In genomic region chrX:14634696-14635095, dm6 we compare ENCODE assay signal across 1 fruit fly cellular context.
TF ChIP-seq lines count a peak whose summit lies in the region.

No protein-coding gene starts in this region.

TF ChIP-seq in whole organism, embryonic, 481 proteins besides CTCF, POLR2A, EP300 and RAD21 (continued from another document and continues in another):
- TF ChIP-seq pnt (GFP tag; optimal IDR thresholded peaks at IDR 0.05; lab: Kevin White, UChicago) (no peak), CG31224 (GFP tag; IDR thresholded peaks at IDR 0.05; lab: Robert Waterston, UW) (no peak), CG4404 (GFP tag; IDR thresholded peaks at IDR 0.05; lab: Robert Waterston, UW) (no peak), CG12155 (GFP tag; optimal IDR thresholded peaks at IDR 0.05; lab: Kevin White, UChicago) (no peak), insv (GFP tag; optimal IDR thresholded peaks at IDR 0.05; lab: Kevin White, UChicago) (no peak), CG14667 (GFP tag; IDR thresholded peaks at IDR 0.05; lab: Robert Waterston, UW) (no peak), knrl (GFP tag; IDR thresholded peaks at IDR 0.05; lab: Robert Waterston, UW; ENCODE audit: partially characterized antibody) (no peak), gsb (GFP tag; IDR thresholded peaks at IDR 0.05; lab: Robert Waterston, UW) (peak; percentile 32; the same call in 1 of the 2 replicates), stwl (tag; optimal IDR thresholded peaks at IDR 0.05; lab: Kevin White, UChicago) (no peak), Stat92E (GFP tag; optimal IDR thresholded peaks at IDR 0.05; lab: Kevin White, UChicago) (no peak), CG11456 (GFP tag; IDR thresholded peaks at IDR 0.05; lab: Robert Waterston, UW) (no peak), CG13287 (GFP tag; IDR thresholded peaks at IDR 0.05; lab: Robert Waterston, UW; ENCODE audit: partially characterized antibody) (no peak), trh (GFP tag; optimal IDR thresholded peaks at IDR 0.05; lab: Kevin White, UChicago) (no peak), zen (tag; optimal IDR thresholded peaks at IDR 0.05; lab: Kevin White, UChicago) (no peak), hb (GFP tag; IDR thresholded peaks at IDR 0.05; lab: Robert Waterston, UW; ENCODE audit: partially characterized antibody) (no peak), CG3847 (GFP tag; IDR thresholded peaks at IDR 0.05; lab: Robert Waterston, UW) (no peak), CkIIα-i1 (GFP tag; IDR thresholded peaks at IDR 0.05; lab: Robert Waterston, UW) (no peak), scrt (GFP tag; optimal IDR thresholded peaks at IDR 0.05; lab: Kevin White, UChicago) (no peak), CG31441 (GFP tag; IDR thresholded peaks at IDR 0.05; lab: Robert Waterston, UW) (no peak; the same call in none of the 2 replicates), HmgZ (tag; optimal IDR thresholded peaks at IDR 0.05; lab: Kevin White, UChicago) (no peak), dati (GFP tag; IDR thresholded peaks at IDR 0.05; lab: Robert Waterston, UW) (no peak), CG12299 (tag; optimal IDR thresholded peaks at IDR 0.05; lab: Kevin White, UChicago) (no peak), tna (GFP tag; IDR thresholded peaks at IDR 0.05; lab: Robert Waterston, UW; ENCODE audit: partially characterized antibody) (no peak), CG12659 (GFP tag; optimal IDR thresholded peaks at IDR 0.05; lab: Kevin White, UChicago) (peak; percentile 14), Fer3 (tag; optimal IDR thresholded peaks at IDR 0.05; lab: Kevin White, UChicago) (peak; percentile 26), Mes4 (GFP tag; optimal IDR thresholded peaks at IDR 0.05; lab: Kevin White, UChicago) (no peak), CG14050 (GFP tag; IDR thresholded peaks at IDR 0.05; lab: Robert Waterston, UW) (peak; percentile 44; the same call in 2 of the 3 replicates), crol (GFP tag; IDR thresholded peaks at IDR 0.05; lab: Robert Waterston, UW) (no peak), CG7987 (GFP tag; optimal IDR thresholded peaks at IDR 0.05; lab: Kevin White, UChicago) (no peak), nom (GFP tag; optimal IDR thresholded peaks at IDR 0.05; lab: Kevin White, UChicago) (no peak), CG3281 (GFP tag; optimal IDR thresholded peaks at IDR 0.05; lab: Kevin White, UChicago) (no peak), CG11398 (GFP tag; optimal IDR thresholded peaks at IDR 0.05; lab: Kevin White, UChicago) (no peak), E2f1 (GFP tag; IDR thresholded peaks at IDR 0.05; lab: Robert Waterston, UW) (0 out of 2 replicates have a peak, but pooled peaks have one; percentile 13), Ssrp (tag; optimal IDR thresholded peaks at IDR 0.05; lab: Kevin White, UChicago) (peak; percentile 45), org-1 (GFP tag; optimal IDR thresholded peaks at IDR 0.05; lab: Kevin White, UChicago) (no peak), psq (GFP tag; optimal IDR thresholded peaks at IDR 0.05; lab: Kevin White, UChicago) (no peak), lab (GFP tag; optimal IDR thresholded peaks at IDR 0.05; lab: Kevin White, UChicago) (no peak), fru (optimal IDR thresholded peaks at IDR 0.05; lab: Kevin White, UChicago) (no peak), CG34224 (GFP tag; IDR thresholded peaks at IDR 0.05; lab: Robert Waterston, UW; ENCODE audit: partially characterized antibody) (no peak), CG4328 (GFP tag; optimal IDR thresholded peaks at IDR 0.05; lab: Kevin White, UChicago) (no peak), nerfin-1 (tag; optimal IDR thresholded peaks at IDR 0.05; lab: Kevin White, UChicago) (peak; percentile 38), CG7786 (GFP tag; optimal IDR thresholded peaks at IDR 0.05; lab: Kevin White, UChicago) (no peak), CG1603 (tag; optimal IDR thresholded peaks at IDR 0.05; lab: Kevin White, UChicago) (peak; percentile 80), CG12391 (tag; optimal IDR thresholded peaks at IDR 0.05; lab: Kevin White, UChicago) (peak; percentile 57), Asciz (GFP tag; optimal IDR thresholded peaks at IDR 0.05; lab: Kevin White, UChicago) (peak; percentile 56), fd3F (GFP tag; optimal IDR thresholded peaks at IDR 0.05; lab: Kevin White, UChicago) (peak; percentile 42), bsh (GFP tag; optimal IDR thresholded peaks at IDR 0.05; lab: Kevin White, UChicago) (peak in 1 of 2 experiments; percentile 73), CG14965 (GFP tag; optimal IDR thresholded peaks at IDR 0.05; lab: Kevin White, UChicago; ENCODE audit: borderline replicate concordance) (no peak), CG31365 (tag; optimal IDR thresholded peaks at IDR 0.05; lab: Kevin White, UChicago) (no peak), CG10654 (GFP tag; optimal IDR thresholded peaks at IDR 0.05; lab: Kevin White, UChicago) (no peak), CG8290 (GFP tag; optimal IDR thresholded peaks at IDR 0.05; lab: Kevin White, UChicago) (no peak), CG8290 (tag; optimal IDR thresholded peaks at IDR 0.05; lab: Kevin White, UChicago) (peak in 1 of 2 experiments; percentile 57), eyg (GFP tag; optimal IDR thresholded peaks at IDR 0.05; lab: Kevin White, UChicago) (no peak), gcm2 (GFP tag; optimal IDR thresholded peaks at IDR 0.05; lab: Kevin White, UChicago) (no peak), Poxn (GFP tag; IDR thresholded peaks at IDR 0.05; lab: Robert Waterston, UW) (no peak), twi (tag; optimal IDR thresholded peaks at IDR 0.05; lab: Kevin White, UChicago) (peak; percentile 16), CG12942 (GFP tag; optimal IDR thresholded peaks at IDR 0.05; lab: Kevin White, UChicago) (no peak), CG9817 (tag; optimal IDR thresholded peaks at IDR 0.05; lab: Kevin White, UChicago) (peak; percentile 26), Rfx (GFP tag; IDR thresholded peaks at IDR 0.05; lab: Robert Waterston, UW) (no peak; the same call in 1 of the 2 replicates), CG10979 (tag; optimal IDR thresholded peaks at IDR 0.05; lab: Kevin White, UChicago) (peak; percentile 60), CG11560 (tag; IDR thresholded peaks at IDR 0.05; lab: Robert Waterston, UW) (0 out of 3 replicates have a peak, but pooled peaks have one; percentile 19), CG12219 (GFP tag; optimal IDR thresholded peaks at IDR 0.05; lab: Kevin White, UChicago) (peak; percentile 54), MESR4 (GFP tag; optimal IDR thresholded peaks at IDR 0.05; lab: Kevin White, UChicago) (no peak), ap (GFP tag; IDR thresholded peaks at IDR 0.05; lab: Robert Waterston, UW) (0 out of 2 replicates have a peak, but pooled peaks have one; percentile 15), CG6765 (GFP tag; optimal IDR thresholded peaks at IDR 0.05; lab: Kevin White, UChicago) (no peak), HLH54F (GFP tag; optimal IDR thresholded peaks at IDR 0.05; lab: Kevin White, UChicago) (no peak), Hey (tag; optimal IDR thresholded peaks at IDR 0.05; lab: Kevin White, UChicago) (no peak), CG13296 (GFP tag; optimal IDR thresholded peaks at IDR 0.05; lab: Kevin White, UChicago) (peak; percentile 2), ara (GFP tag; IDR thresholded peaks at IDR 0.05; lab: Robert Waterston, UW) (no peak), D19A (tag; optimal IDR thresholded peaks at IDR 0.05; lab: Kevin White, UChicago) (peak; percentile 88), CG10274 (GFP tag; optimal IDR thresholded peaks at IDR 0.05; lab: Kevin White, UChicago) (no peak), pzg (GFP tag; optimal IDR thresholded peaks at IDR 0.05; lab: Kevin White, UChicago) (no peak), Doc2 (GFP tag; IDR thresholded peaks at IDR 0.05; lab: Robert Waterston, UW) (no peak), CG9215 (GFP tag; IDR thresholded peaks at IDR 0.05; lab: Robert Waterston, UW) (no peak), zfh2 (GFP tag; optimal IDR thresholded peaks at IDR 0.05; lab: Kevin White, UChicago) (no peak), cato (GFP tag; optimal IDR thresholded peaks at IDR 0.05; lab: Kevin White, UChicago; ENCODE audit: borderline replicate concordance) (no peak), vvl (GFP tag; IDR thresholded peaks at IDR 0.05; lab: Robert Waterston, UW) (peak; percentile 43), CG4360 (GFP tag; IDR thresholded peaks at IDR 0.05; lab: Robert Waterston, UW) (0 out of 2 replicates have a peak, but pooled peaks have one; percentile 12), Trl (optimal IDR thresholded peaks at IDR 0.05; lab: Kevin White, UChicago) (no peak), Trl (GFP tag; optimal IDR thresholded peaks at IDR 0.05; lab: Kevin White, UChicago) (no peak), Antp (GFP tag; optimal IDR thresholded peaks at IDR 0.05; lab: Kevin White, UChicago) (no peak), ase (GFP tag; IDR thresholded peaks at IDR 0.05; lab: Robert Waterston, UW) (no peak), CG4424 (GFP tag; optimal IDR thresholded peaks at IDR 0.05; lab: Kevin White, UChicago) (peak; percentile 41), corto (GFP tag; optimal IDR thresholded peaks at IDR 0.05; lab: Kevin White, UChicago) (no peak), Adf1 (GFP tag; IDR thresholded peaks at IDR 0.05; lab: Robert Waterston, UW) (no peak), grau (tag; optimal IDR thresholded peaks at IDR 0.05; lab: Kevin White, UChicago) (peak; percentile 62), Hsf (GFP tag; optimal IDR thresholded peaks at IDR 0.05; lab: Kevin White, UChicago) (peak; percentile 37), jumu (GFP tag; optimal IDR thresholded peaks at IDR 0.05; lab: Kevin White, UChicago) (no peak), Ets97D (GFP tag; optimal IDR thresholded peaks at IDR 0.05; lab: Kevin White, UChicago) (no peak), Dbx (GFP tag; IDR thresholded peaks at IDR 0.05; lab: Robert Waterston, UW) (no peak), CG1233 (GFP tag; optimal IDR thresholded peaks at IDR 0.05; lab: Kevin White, UChicago) (no peak), YL-1 (GFP tag; optimal IDR thresholded peaks at IDR 0.05; lab: Kevin White, UChicago) (no peak), en (GFP tag; optimal IDR thresholded peaks at IDR 0.05; lab: Kevin White, UChicago) (no peak), CG4730 (GFP tag; IDR thresholded peaks at IDR 0.05; lab: Robert Waterston, UW) (0 out of 2 replicates have a peak, but pooled peaks have one; percentile 6), CG17328 (GFP tag; IDR thresholded peaks at IDR 0.05; lab: Robert Waterston, UW) (peak; percentile 41; the same call in 1 of the 2 replicates), CG7928 (GFP tag; optimal IDR thresholded peaks at IDR 0.05; lab: Kevin White, UChicago) (no peak), Lhr (GFP tag; optimal IDR thresholded peaks at IDR 0.05; lab: Kevin White, UChicago) (no peak), CG10366 (GFP tag; IDR thresholded peaks at IDR 0.05; lab: Robert Waterston, UW) (peak; percentile 51; the same call in 1 of the 2 replicates), pros (GFP tag; optimal IDR thresholded peaks at IDR 0.05; lab: Kevin White, UChicago) (no peak), dpn (GFP tag; optimal IDR thresholded peaks at IDR 0.05; lab: Kevin White, UChicago) (peak in 1 of 2 experiments; percentile 12), H15 (GFP tag; IDR thresholded peaks at IDR 0.05; lab: Robert Waterston, UW) (0 out of 3 replicates have a peak, but pooled peaks have one; percentile 51), ssp (GFP tag; IDR thresholded peaks at IDR 0.05; lab: Robert Waterston, UW) (no peak; the same call in 1 of the 2 replicates), Drgx (GFP tag; IDR thresholded peaks at IDR 0.05; lab: Robert Waterston, UW) (no peak), Dfd (GFP tag; optimal IDR thresholded peaks at IDR 0.05; lab: Kevin White, UChicago) (no peak), CG6175 (GFP tag; IDR thresholded peaks at IDR 0.05; lab: Robert Waterston, UW) (no peak), run (tag; optimal IDR thresholded peaks at IDR 0.05; lab: Kevin White, UChicago) (no peak), CG2199 (GFP tag; IDR thresholded peaks at IDR 0.05; lab: Robert Waterston, UW) (no peak), CG8478 (optimal IDR thresholded peaks at IDR 0.05; lab: Kevin White, UChicago) (no peak), so (GFP tag; IDR thresholded peaks at IDR 0.05; lab: Robert Waterston, UW) (no peak), CG9437 (GFP tag; optimal IDR thresholded peaks at IDR 0.05; lab: Kevin White, UChicago) (peak; percentile 14), CoRest (tag; optimal IDR thresholded peaks at IDR 0.05; lab: Kevin White, UChicago) (peak; percentile 62), CG2678 (tag; optimal IDR thresholded peaks at IDR 0.05; lab: Kevin White, UChicago) (peak; percentile 67), nau (GFP tag; optimal IDR thresholded peaks at IDR 0.05; lab: Kevin White, UChicago) (no peak), chif (GFP tag; optimal IDR thresholded peaks at IDR 0.05; lab: Kevin White, UChicago) (peak in 1 of 2 experiments; percentile 27), fd102C (GFP tag; optimal IDR thresholded peaks at IDR 0.05; lab: Kevin White, UChicago) (no peak), Hand (GFP tag; optimal IDR thresholded peaks at IDR 0.05; lab: Kevin White, UChicago) (no peak), az2 (GFP tag; optimal IDR thresholded peaks at IDR 0.05; lab: Kevin White, UChicago) (peak; percentile 29), h (optimal IDR thresholded peaks at IDR 0.05; lab: Kevin White, UChicago) (no peak), p53 (GFP tag; optimal IDR thresholded peaks at IDR 0.05; lab: Kevin White, UChicago) (no peak), B-H2 (GFP tag; optimal IDR thresholded peaks at IDR 0.05; lab: Kevin White, UChicago) (no peak), TFAM (GFP tag; optimal IDR thresholded peaks at IDR 0.05; lab: Kevin White, UChicago) (no peak), cad (GFP tag; optimal IDR thresholded peaks at IDR 0.05; lab: Kevin White, UChicago) (no peak), lola (GFP tag; optimal IDR thresholded peaks at IDR 0.05; lab: Kevin White, UChicago) (peak in 1 of 3 experiments; percentile 48), mirr (GFP tag; optimal IDR thresholded peaks at IDR 0.05; lab: Kevin White, UChicago) (no peak), inv (GFP tag; IDR thresholded peaks at IDR 0.05; lab: Robert Waterston, UW; ENCODE audit: partially characterized antibody) (no peak), CG3163 (GFP tag; optimal IDR thresholded peaks at IDR 0.05; lab: Kevin White, UChicago) (no peak), br (optimal IDR thresholded peaks at IDR 0.05; lab: Kevin White, UChicago) (no peak), Awh (GFP tag; IDR thresholded peaks at IDR 0.05; lab: Robert Waterston, UW) (0 out of 2 replicates have a peak, but pooled peaks have one; percentile 37), CG4820 (GFP tag; optimal IDR thresholded peaks at IDR 0.05; lab: Kevin White, UChicago) (peak; percentile 9), CG12236 (GFP tag; optimal IDR thresholded peaks at IDR 0.05; lab: Kevin White, UChicago) (no peak), CG32772 (GFP tag; IDR thresholded peaks at IDR 0.05; lab: Robert Waterston, UW) (0 out of 2 replicates have a peak, but pooled peaks have one; percentile 26), unpg (GFP tag; optimal IDR thresholded peaks at IDR 0.05; lab: Kevin White, UChicago) (peak; percentile 57), CG8388 (GFP tag; optimal IDR thresholded peaks at IDR 0.05; lab: Kevin White, UChicago) (peak; percentile 28), Fer1 (GFP tag; optimal IDR thresholded peaks at IDR 0.05; lab: Kevin White, UChicago) (peak; percentile 5)
